Fruit fly (Drosophila melanogaster) whole organism, prepupa: ENCODE measurements around the gene Nnf1b.

Source experiments
- Blimp-1 ChIP-seq: fragments of 200-800 bp; sonication (Bioruptor generic); optimal IDR thresholded peaks from 3 replicates; lab custom pipeline; 2017; ENCODE audit warnings: missing biosample characterization, missing genetic modification characterization, mild to moderate bottlenecking, moderate library complexity, missing genetic modification reagents
- CG10631 ChIP-seq: fragments of 200-800 bp; sonication (Bioruptor generic); optimal IDR thresholded peaks from 2 replicates; lab custom pipeline; 2016; ENCODE audit warnings: missing biosample characterization, missing genetic modification characterization
- CG10669 ChIP-seq: fragments of 200-800 bp; sonication (Bioruptor generic); optimal IDR thresholded peaks from 3 replicates; lab custom pipeline; 2018; ENCODE audit warnings: missing biosample characterization, mild to moderate bottlenecking, missing genetic modification characterization, moderate library complexity
- CG11294 ChIP-seq: fragments of 200-800 bp; sonication (Bioruptor generic); IDR thresholded peaks from 2 replicates; pipeline ENCODE4 v1.3.6; 2022; ENCODE audit warnings: missing biosample characterization, missing genetic modification characterization
- CG11762 ChIP-seq: fragments of 200-800 bp; sonication (Bioruptor generic); optimal IDR thresholded peaks from 3 replicates; lab custom pipeline; 2016; ENCODE audit warnings: missing biosample characterization, missing genetic modification characterization; ENCODE audit not compliant: insufficient read depth
- CG11902 ChIP-seq: fragments of 200-800 bp; sonication (Bioruptor generic); optimal IDR thresholded peaks from 3 replicates; lab custom pipeline; 2016; ENCODE audit warnings: missing biosample characterization, missing genetic modification characterization
- CG15336 ChIP-seq: fragments of 200-800 bp; sonication (Bioruptor generic); IDR thresholded peaks from 2 replicates; pipeline ENCODE4 v1.3.6; 2022; ENCODE audit warnings: missing biosample characterization, missing genetic modification characterization
- CG1621 ChIP-seq: fragments of 200-800 bp; sonication (Bioruptor generic); optimal IDR thresholded peaks from 3 replicates; lab custom pipeline; 2018; ENCODE audit warnings: missing biosample characterization, mild to moderate bottlenecking, missing genetic modification characterization
- CG3032 ChIP-seq: fragments of 200-800 bp; optimal IDR thresholded peaks from 2 replicates; lab custom pipeline; 2019; ENCODE audit warnings: missing biosample characterization, mild to moderate bottlenecking, missing genetic modification characterization, moderate library complexity
- CG3919 ChIP-seq: fragments of 200-800 bp; sonication (Bioruptor generic); optimal IDR thresholded peaks from 3 replicates; lab custom pipeline; 2016; ENCODE audit warnings: missing biosample characterization, missing genetic modification characterization
- CG4318 ChIP-seq: fragments of 200-800 bp; sonication (Bioruptor generic); optimal IDR thresholded peaks from 3 replicates; lab custom pipeline; 2017; ENCODE audit warnings: missing biosample characterization, mild to moderate bottlenecking, missing genetic modification characterization
- CG6163 ChIP-seq: fragments of 200-800 bp; sonication (Bioruptor generic); IDR thresholded peaks from 3 replicates; pipeline ENCODE4 v1.3.6; 2022; ENCODE audit warnings: missing biosample characterization, missing genetic modification characterization
- CG6854 ChIP-seq: fragments of 200-800 bp; sonication (Bioruptor generic); optimal IDR thresholded peaks from 2 replicates; lab custom pipeline; 2017; ENCODE audit warnings: missing biosample characterization, mild to moderate bottlenecking, missing genetic modification characterization
- CG7368 ChIP-seq: fragments of 200-800 bp; sonication (Bioruptor generic); optimal IDR thresholded peaks from 3 replicates; lab custom pipeline; 2016; ENCODE audit warnings: missing biosample characterization, missing genetic modification characterization
- CG8119 ChIP-seq: fragments of 200-800 bp; sonication (Bioruptor generic); IDR thresholded peaks from 3 replicates; pipeline ENCODE4 v1.3.6; 2022; ENCODE audit warnings: missing biosample characterization, missing genetic modification characterization
- CG8319 ChIP-seq: fragments of 200-800 bp; sonication (Bioruptor generic); optimal IDR thresholded peaks from 3 replicates; lab custom pipeline; 2016; ENCODE audit warnings: missing biosample characterization, missing genetic modification characterization
- CG9139 ChIP-seq: fragments of 200-800 bp; sonication (Bioruptor generic); optimal IDR thresholded peaks from 3 replicates; lab custom pipeline; 2017; ENCODE audit warnings: missing biosample characterization, mild to moderate bottlenecking, missing genetic modification characterization
- Ets21C ChIP-seq: fragments of 200-800 bp; sonication (Bioruptor generic); optimal IDR thresholded peaks from 3 replicates; lab custom pipeline; 2016; ENCODE audit warnings: missing biosample characterization, missing genetic modification characterization
- Ets96B ChIP-seq: fragments of 200-800 bp; optimal IDR thresholded peaks from 2 replicates; lab custom pipeline; 2019; ENCODE audit warnings: missing biosample characterization, mild to moderate bottlenecking, missing genetic modification characterization, moderate library complexity
- Gug ChIP-seq: fragments of 200-800 bp; sonication (Bioruptor generic); IDR thresholded peaks from 2 replicates; pipeline ENCODE4 v1.3.6; 2022; ENCODE audit warnings: missing biosample characterization, missing genetic modification characterization
- Hr38 ChIP-seq: sonication (Bioruptor generic); optimal IDR thresholded peaks from 2 replicates; lab custom pipeline; 2016; ENCODE audit warnings: missing biosample characterization, missing genetic modification characterization
- Hr4 ChIP-seq: fragments of 200-800 bp; sonication (Bioruptor generic); optimal IDR thresholded peaks from 3 replicates; lab custom pipeline; 2016; ENCODE audit warnings: missing biosample characterization, missing genetic modification characterization
- Met ChIP-seq: fragments of 200-800 bp; sonication (Bioruptor generic); optimal IDR thresholded peaks from 3 replicates; lab custom pipeline; 2016; ENCODE audit warnings: missing biosample characterization, missing genetic modification characterization
- Smox ChIP-seq: fragments of 200-800 bp; sonication (Bioruptor generic); optimal IDR thresholded peaks from 3 replicates; lab custom pipeline; 2016; ENCODE audit warnings: missing biosample characterization, missing genetic modification characterization
- Sox15 ChIP-seq: fragments of 200-800 bp; sonication (Bioruptor generic); optimal IDR thresholded peaks from 3 replicates; lab custom pipeline; 2016; ENCODE audit warnings: missing biosample characterization, missing genetic modification characterization
- achi ChIP-seq: fragments of 200-800 bp; sonication (Bioruptor generic); optimal IDR thresholded peaks from 3 replicates; lab custom pipeline; 2016; ENCODE audit warnings: missing biosample characterization, missing genetic modification characterization
- dac ChIP-seq: fragments of 200-800 bp; sonication (Bioruptor generic); optimal IDR thresholded peaks from 2 replicates; lab custom pipeline; 2017; ENCODE audit warnings: missing biosample characterization, mild to moderate bottlenecking, missing genetic modification characterization
- dsx ChIP-seq: fragments of 200-800 bp; optimal IDR thresholded peaks from 3 replicates; lab custom pipeline; 2019; ENCODE audit warnings: missing biosample characterization, mild to moderate bottlenecking, missing genetic modification characterization, moderate library complexity; ENCODE audit not compliant: poor library complexity, severe bottlenecking
- esn ChIP-seq: fragments of 200-800 bp; sonication (Bioruptor generic); optimal IDR thresholded peaks from 2 replicates; lab custom pipeline; 2016; ENCODE audit warnings: missing biosample characterization, mild to moderate bottlenecking, missing genetic modification characterization, moderate library complexity
- fd59A ChIP-seq: fragments of 200-800 bp; sonication (Bioruptor generic); optimal IDR thresholded peaks from 2 replicates; lab custom pipeline; 2017; ENCODE audit warnings: missing biosample characterization, mild to moderate bottlenecking, missing genetic modification characterization, missing genetic modification reagents
- fd85E ChIP-seq: fragments of 200-800 bp; sonication (Bioruptor generic); optimal IDR thresholded peaks from 3 replicates; lab custom pipeline; 2016; ENCODE audit warnings: missing biosample characterization, missing genetic modification characterization
- fkh ChIP-seq: fragments of 200-800 bp; sonication (Bioruptor generic); optimal IDR thresholded peaks from 3 replicates; lab custom pipeline; 2017; ENCODE audit warnings: missing biosample characterization, mild to moderate bottlenecking, missing genetic modification characterization, moderate library complexity
- pdm3 ChIP-seq: fragments of 200-800 bp; sonication (Bioruptor generic); optimal IDR thresholded peaks from 3 replicates; lab custom pipeline; 2016; ENCODE audit warnings: missing biosample characterization, missing genetic modification characterization
- salr ChIP-seq, 2 experiments: fragments of 200-800 bp; sonication (Bioruptor generic); optimal IDR thresholded peaks; 3 replicates each; lab custom pipeline; 2016 to 2018; ENCODE audit warnings: missing biosample characterization in 2 of 2, missing genetic modification characterization in 2 of 2, mild to moderate bottlenecking in 1 of 2
- spab ChIP-seq: fragments of 200-800 bp; sonication (Bioruptor generic); optimal IDR thresholded peaks from 2 replicates; lab custom pipeline; 2017; ENCODE audit warnings: missing biosample characterization, mild to moderate bottlenecking, missing genetic modification characterization, missing genetic modification reagents
- svp ChIP-seq: fragments of 200-800 bp; sonication (Bioruptor generic); peaks from one replicate; lab custom pipeline; 2016; ENCODE audit warnings: missing biosample characterization, missing genetic modification characterization
- topi ChIP-seq: fragments of 200-800 bp; sonication (Bioruptor generic); optimal IDR thresholded peaks from 3 replicates; lab custom pipeline; 2016; ENCODE audit warnings: missing biosample characterization, missing genetic modification characterization

The Nnf1b gene

dm6 chr2L:780851-781250 is 29.5 kb upstream of the Nnf1b start:
- no peak for TF ChIP-seq CG9139 (GFP tag; lab: Kevin White, UChicago)
- no peak for TF ChIP-seq Smox
- no peak for TF ChIP-seq achi (GFP tag; lab: Kevin White, UChicago)
- TF ChIP-seq dac (GFP tag; lab: Kevin White, UChicago): no peak
- no peak for TF ChIP-seq CG10631 (GFP tag; lab: Kevin White, UChicago)
- TF ChIP-seq CG11294 (GFP tag; lab: Robert Waterston, UW): no peak
- no peak for TF ChIP-seq CG11762 (GFP tag; lab: Kevin White, UChicago)
- TF ChIP-seq Sox15: no peak
- no peak for TF ChIP-seq Met (GFP tag; lab: Kevin White, UChicago)
- no peak for TF ChIP-seq Ets96B (tag; lab: Kevin White, UChicago)
- no peak for TF ChIP-seq topi (GFP tag; lab: Kevin White, UChicago)
- TF ChIP-seq CG6854 (GFP tag; lab: Kevin White, UChicago): no peak
- TF ChIP-seq CG4318 (GFP tag; lab: Kevin White, UChicago): no peak
- no peak for TF ChIP-seq pdm3 (GFP tag; lab: Kevin White, UChicago)
- TF ChIP-seq Hr4 (GFP tag; lab: Kevin White, UChicago): no peak
- TF ChIP-seq CG3032 (tag; lab: Kevin White, UChicago): no peak
- TF ChIP-seq salr (GFP tag; optimal IDR thresholded peaks at IDR 0.05; lab: Kevin White, UChicago): no peak
- TF ChIP-seq Hr38 (GFP tag; lab: Kevin White, UChicago): no peak
- TF ChIP-seq Ets21C (GFP tag; lab: Kevin White, UChicago): no peak

dm6 chr2L:784036-784435 is 26.3 kb upstream of the Nnf1b start, which contains the start of gene CG3544:
Gene CG3544, plus strand, starts transcription at chr2L:784336.
- TF ChIP-seq Blimp-1 (GFP tag; lab: Kevin White, UChicago): no peak
- no peak for TF ChIP-seq pdm3 (GFP tag; lab: Kevin White, UChicago)
- TF ChIP-seq salr (GFP tag; optimal IDR thresholded peaks at IDR 0.05; lab: Kevin White, UChicago): no peak
- no peak for TF ChIP-seq fd85E (GFP tag; lab: Kevin White, UChicago)
- TF ChIP-seq Met (GFP tag; lab: Kevin White, UChicago): no peak

DNA sequence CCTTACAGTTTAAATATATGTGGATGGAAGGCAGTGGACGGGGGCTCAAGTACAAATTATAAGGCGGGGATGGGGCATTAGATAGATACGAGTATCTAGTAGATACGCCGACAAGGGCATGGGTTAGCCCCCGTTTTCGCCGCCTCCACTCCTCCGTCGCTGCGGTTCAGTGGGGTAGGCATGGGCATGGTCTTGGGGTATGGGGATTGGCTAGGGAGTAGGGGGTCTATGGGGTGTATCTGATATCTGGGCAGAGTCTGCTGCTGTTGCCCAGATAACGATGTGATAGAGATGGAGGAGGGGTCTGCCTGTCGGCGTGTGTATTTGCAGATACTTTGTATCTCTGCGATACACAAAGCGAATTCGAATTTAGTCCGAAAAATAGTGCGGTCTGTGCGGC is 20.4 kb upstream of the Nnf1b start:
- no peak for TF ChIP-seq CG3919 (GFP tag; lab: Kevin White, UChicago)
- peak; percentile 39 for TF ChIP-seq svp (GFP tag; lab: Kevin White, UChicago)
- TF ChIP-seq fkh (GFP tag; lab: Kevin White, UChicago): peak; percentile 53

DNA sequence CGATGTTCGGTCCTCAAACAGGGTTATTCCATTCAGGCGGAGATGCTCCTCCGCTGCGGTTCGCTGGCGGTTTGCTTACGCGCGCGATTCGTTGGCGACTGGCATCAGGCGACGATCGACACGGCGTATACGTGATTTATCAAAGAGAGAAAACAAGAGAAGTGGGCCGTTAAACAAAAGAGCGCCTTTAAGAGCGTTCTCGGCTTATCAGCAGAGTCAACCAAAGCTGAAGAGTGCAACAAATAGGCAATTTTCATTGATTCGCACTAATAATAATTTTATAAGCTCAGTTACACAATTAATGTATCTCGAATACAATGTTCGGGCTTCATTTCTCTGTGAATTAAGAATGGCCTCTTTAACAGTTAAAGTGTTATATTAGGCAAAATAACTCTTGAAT is 19.7 kb upstream of the Nnf1b start, which contains the start of gene Pkg21D:
Gene Pkg21D, minus strand, starts transcription at position 101 of the 400 bp plus-strand sequence.
- no peak for TF ChIP-seq CG6854 (GFP tag; lab: Kevin White, UChicago)
- TF ChIP-seq Blimp-1 (GFP tag; lab: Kevin White, UChicago): no peak
- no peak for TF ChIP-seq CG10669
- TF ChIP-seq CG8119 (GFP tag; lab: Robert Waterston, UW): no peak
- no peak for TF ChIP-seq CG8319 (GFP tag; lab: Kevin White, UChicago)
- TF ChIP-seq CG7368 (GFP tag; lab: Kevin White, UChicago): no peak
- TF ChIP-seq fd59A (GFP tag; lab: Kevin White, UChicago): no peak
- no peak for TF ChIP-seq esn (GFP tag; lab: Kevin White, UChicago)
- no peak for TF ChIP-seq CG11902
- no peak for TF ChIP-seq CG15336 (GFP tag; lab: Robert Waterston, UW)
- no peak for TF ChIP-seq salr (GFP tag; optimal IDR thresholded peaks at IDR 0.05; lab: Kevin White, UChicago)
- TF ChIP-seq spab: no peak
- no peak for TF ChIP-seq CG1621 (tag; lab: Kevin White, UChicago)
- no peak for TF ChIP-seq Ets96B (tag; lab: Kevin White, UChicago)
- no peak for TF ChIP-seq CG6163 (GFP tag; lab: Robert Waterston, UW)
- TF ChIP-seq dsx (GFP tag; lab: Kevin White, UChicago): no peak
- TF ChIP-seq Gug (GFP tag; lab: Robert Waterston, UW): no peak
- no peak for TF ChIP-seq Ets21C (GFP tag; lab: Kevin White, UChicago)
- no peak for TF ChIP-seq Hr4 (GFP tag; lab: Kevin White, UChicago)
